Worm (Caenorhabditis elegans): Measurements from ENCODE around the gene F19B10.10.

ce11 chrII:3669315-3669714, 11.9 kb downstream of the F19B10.10 start, which contains the start of gene srx-97:
- TF ChIP-seq snpc-1.3 (tag; optimal IDR thresholded peaks at IDR 0.05; ENCODE audit: insufficient read depth), result no peak
- no peak for TF ChIP-seq C17E4.6 (GFP tag; IDR thresholded peaks at IDR 0.05)
- TF ChIP-seq dpl-1 (GFP tag; optimal IDR thresholded peaks at IDR 0.05), result no peak
- no peak for TF ChIP-seq akir-1 (GFP tag; optimal IDR thresholded peaks at IDR 0.05)
- TF ChIP-seq nhr-27 (tag; optimal IDR thresholded peaks at IDR 0.05), result no peak
- no peak for TF ChIP-seq nfya-1 (tag; optimal IDR thresholded peaks at IDR 0.05; ENCODE audit: borderline replicate concordance, insufficient read depth)
- TF ChIP-seq snpc-4 (GFP tag; optimal IDR thresholded peaks at IDR 0.05), result no peak
- TF ChIP-seq snpc-4 (tag; optimal IDR thresholded peaks at IDR 0.05), result no peak
